Worm (Caenorhabditis elegans) whole organism, L4/young adult: ENCODE results near the gene C01B10.6.

Experiments used
- W03F9.2 ChIP-seq: fragments of 150-350 bp; optimal IDR thresholded peaks from 2 replicates; lab custom pipeline; 2014; ENCODE audit warnings: missing biosample characterization, missing genetic modification characterization
- dao-5 ChIP-seq: sonication (generic microtip); optimal IDR thresholded peaks from 2 replicates; lab custom pipeline; 2016; ENCODE audit warnings: missing genotype, missing genetic modification characterization, moderate library complexity, missing compliant biosample characterization
- him-1 ChIP-seq: sonication (generic microtip); optimal IDR thresholded peaks from 2 replicates; lab custom pipeline; 2016; ENCODE audit warnings: missing genotype, missing genetic modification reagents, missing genetic modification characterization, missing compliant biosample characterization

DNA sequence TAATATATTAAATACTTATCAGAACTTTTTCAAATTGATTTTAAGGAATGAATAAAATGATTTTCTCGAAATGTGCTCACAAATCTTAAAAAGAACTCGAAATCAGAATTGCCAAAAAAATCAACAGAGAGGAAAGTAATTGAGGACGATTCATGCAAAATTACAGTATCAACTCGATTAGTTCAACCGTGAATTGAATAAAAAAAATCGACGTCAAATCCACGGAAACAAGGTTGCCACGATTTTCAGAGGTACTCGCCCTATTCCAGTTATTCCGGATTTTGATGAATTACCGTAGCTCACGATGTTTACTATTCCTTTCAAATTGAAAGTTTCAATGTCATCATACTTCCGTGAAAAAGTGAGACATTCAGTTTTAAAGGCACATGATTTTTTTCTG, 37.6 kb upstream of the C01B10.6 start, which contains the start of gene F15B10.3:
- no peak for TF ChIP-seq him-1 (tag; lab: Kevin White, UChicago)
- TF ChIP-seq W03F9.2 = no peak
- no peak for TF ChIP-seq dao-5
